Worm (Caenorhabditis elegans) whole organism, early embryonic: ENCODE results near the gene C56C10.9.

Experiments used
- B0310.2 ChIP-seq: sonication (generic microtip); optimal IDR thresholded peaks from 2 replicates; lab custom pipeline; 2016; ENCODE audit warnings: mild to moderate bottlenecking, missing genetic modification characterization, missing compliant biosample characterization
- aly-1 ChIP-seq: sonication (generic microtip); optimal IDR thresholded peaks from 2 replicates; lab custom pipeline; 2016; ENCODE audit warnings: missing genetic modification characterization, missing compliant biosample characterization
- ama-1 ChIP-seq: fragments of 150-350 bp; optimal IDR thresholded peaks from 2 replicates; lab custom pipeline; 2014
- ceh-13 ChIP-seq: fragments of 200-800 bp; sonication (Bioruptor generic); optimal IDR thresholded peaks from 2 replicates; lab custom pipeline; 2018; ENCODE audit warnings: mild to moderate bottlenecking, missing genetic modification characterization, missing compliant biosample characterization
- ceh-36 ChIP-seq: sonication (generic microtip); optimal IDR thresholded peaks from 2 replicates; lab custom pipeline; 2016; ENCODE audit warnings: missing genetic modification characterization, inconsistent platforms, missing compliant biosample characterization
- ets-7 ChIP-seq: sonication (generic microtip); optimal IDR thresholded peaks from 2 replicates; lab custom pipeline; 2016; ENCODE audit warnings: missing genotype, missing genetic modification characterization, missing compliant biosample characterization
- flt-1 ChIP-seq: fragments of 200-800 bp; sonication (Bioruptor generic); IDR thresholded peaks from 2 replicates; pipeline ENCODE4 v1.3.6; 2022; ENCODE audit warnings: missing genetic modification characterization, missing compliant biosample characterization
- hmg-4 ChIP-seq: fragments of 200-800 bp; sonication (Bioruptor generic); optimal IDR thresholded peaks from 2 replicates; lab custom pipeline; 2018; ENCODE audit warnings: mild to moderate bottlenecking, missing genetic modification characterization, missing compliant biosample characterization
- scrt-1 ChIP-seq: fragments of 200-800 bp; sonication (Bioruptor generic); IDR thresholded peaks from 2 replicates; pipeline ENCODE4 v1.3.6; 2022; ENCODE audit warnings: missing genetic modification characterization, missing compliant biosample characterization
- sea-1 ChIP-seq: fragments of 200-800 bp; sonication (Bioruptor generic); conservative IDR thresholded peaks from 2 replicates; pipeline ENCODE4 v1.3.6; 2022; ENCODE audit warnings: missing genetic modification characterization, missing compliant biosample characterization
- tbx-11 ChIP-seq: fragments of 200-800 bp; sonication (Bioruptor generic); IDR thresholded peaks from 2 replicates; pipeline ENCODE4 v1.3.6; 2022; ENCODE audit warnings: missing genetic modification characterization, missing compliant biosample characterization

- TF ChIP-seq ama-1 (no peak), flt-1 (no peak), B0310.2 (no peak), ceh-36 (tag; lab: Kevin White, UChicago) (no peak), ets-7 (tag; lab: Kevin White, UChicago) (no peak), hmg-4 (GFP tag; lab: Kevin White, UChicago) (no peak), aly-1 (tag; lab: Kevin White, UChicago) (no peak), tbx-11 (no peak), sea-1 (GFP tag; lab: Robert Waterston, UW) (no peak), scrt-1 (no peak), ceh-13 (GFP tag; lab: Kevin White, UChicago) (no peak)
These were observed 30.9 kb downstream of the C56C10.9 start, which contains the start of gene F18C5.10 for ce11 chrII:6561300-6561699.
